Fruit fly (Drosophila melanogaster) whole organism, wandering third instar larva: ENCODE results near the gene Ugt37B1.

Experiments
- Hnf4 ChIP-seq: fragments of 200-800 bp; sonication (Bioruptor generic); optimal IDR thresholded peaks from 2 replicates; lab custom pipeline; 2016; ENCODE audit warnings: missing biosample characterization, mild to moderate bottlenecking, missing genetic modification characterization
- Myc ChIP-seq: fragments of >200 bp; optimal IDR thresholded peaks from 2 replicates; lab custom pipeline; 2017
- OdsH ChIP-seq: fragments of 200-800 bp; sonication (Bioruptor generic); optimal IDR thresholded peaks from 2 replicates; lab custom pipeline; 2016; ENCODE audit warnings: missing biosample characterization, mild to moderate bottlenecking, missing genetic modification characterization
- br ChIP-seq: fragments of 200-800 bp; sonication (Bioruptor generic); optimal IDR thresholded peaks from 2 replicates; lab custom pipeline; 2016; ENCODE audit warnings: missing biosample characterization, missing genetic modification characterization
- dmrt93B ChIP-seq: fragments of 200-800 bp; sonication (Bioruptor generic); optimal IDR thresholded peaks from 2 replicates; lab custom pipeline; 2018; ENCODE audit warnings: missing biosample characterization, mild to moderate bottlenecking, missing genetic modification characterization
- ey ChIP-seq: fragments of 200-800 bp; sonication (Bioruptor generic); optimal IDR thresholded peaks from 2 replicates; lab custom pipeline; 2016; ENCODE audit warnings: missing biosample characterization, missing genetic modification characterization
- h ChIP-seq: fragments of 200-800 bp; sonication (Bioruptor generic); optimal IDR thresholded peaks from 3 replicates; lab custom pipeline; 2016; ENCODE audit warnings: missing biosample characterization, mild to moderate bottlenecking, missing genetic modification characterization
- psq ChIP-seq: fragments of 200-800 bp; sonication (Bioruptor generic); optimal IDR thresholded peaks from 3 replicates; lab custom pipeline; 2017; ENCODE audit warnings: missing biosample characterization, mild to moderate bottlenecking, missing genetic modification characterization, moderate library complexity
- sage ChIP-seq: fragments of 200-800 bp; sonication (Bioruptor generic); optimal IDR thresholded peaks from 2 replicates; lab custom pipeline; 2016; ENCODE audit warnings: missing biosample characterization, mild to moderate bottlenecking, missing genetic modification characterization
- usp ChIP-seq: fragments of >200 bp; optimal IDR thresholded peaks from 2 replicates; lab custom pipeline; 2017; ENCODE audit warnings: missing biosample characterization, missing genetic modification characterization

DNA sequence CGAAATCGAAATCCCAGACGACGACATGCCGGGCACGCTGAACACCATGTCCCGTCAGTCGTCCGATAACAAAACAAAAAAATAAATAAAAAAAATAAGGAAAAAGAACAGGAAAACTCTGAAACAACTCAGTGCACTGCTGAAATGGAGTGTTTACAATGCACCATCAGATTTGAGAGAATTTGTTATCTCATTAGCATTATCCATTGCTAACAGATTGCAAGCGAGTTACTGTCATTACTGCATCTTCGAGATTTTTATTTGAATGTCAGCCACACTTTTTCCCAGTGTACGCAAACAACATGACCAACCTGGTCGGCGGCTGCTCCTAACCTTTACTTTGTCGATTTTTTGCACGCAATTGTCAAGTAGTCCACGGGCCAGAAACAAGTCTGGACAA is 27.1 kb upstream of the Ugt37B1 start:
- TF ChIP-seq usp (GFP tag; lab: Kevin White, UChicago): no peak
- TF ChIP-seq Hnf4 (GFP tag; lab: Kevin White, UChicago): no peak
- TF ChIP-seq sage (GFP tag; lab: Kevin White, UChicago): no peak
- no peak for TF ChIP-seq br (GFP tag; lab: Kevin White, UChicago)
- peak; percentile 17 for TF ChIP-seq h (GFP tag; lab: Kevin White, UChicago)
- no peak for TF ChIP-seq OdsH
- no peak for TF ChIP-seq ey
- TF ChIP-seq psq (GFP tag; lab: Kevin White, UChicago): no peak
- TF ChIP-seq Myc (lab: Kevin White, UChicago): no peak
- TF ChIP-seq dmrt93B (GFP tag; lab: Kevin White, UChicago): no peak
